Fruit fly (Drosophila melanogaster) whole organism, wandering third instar larva: ENCODE results near the gene CG13031.

ENCODE experiments used
- Abd-B ChIP-seq: fragments of >200 bp; optimal IDR thresholded peaks from 2 replicates; lab custom pipeline; 2017; ENCODE audit warnings: missing biosample characterization, missing genetic modification characterization
- CG32264 ChIP-seq: fragments of 200-800 bp; sonication (Bioruptor generic); optimal IDR thresholded peaks from 2 replicates; lab custom pipeline; 2016; ENCODE audit warnings: missing biosample characterization, missing genetic modification characterization
- CG9705 ChIP-seq: fragments of 200-800 bp; sonication (Bioruptor generic); optimal IDR thresholded peaks from 2 replicates; lab custom pipeline; 2018; ENCODE audit warnings: missing biosample characterization, mild to moderate bottlenecking, missing genetic modification characterization
- CrebA ChIP-seq: fragments of 200-800 bp; sonication (Bioruptor generic); optimal IDR thresholded peaks from 2 replicates; lab custom pipeline; 2016; ENCODE audit warnings: missing biosample characterization, mild to moderate bottlenecking, missing genetic modification characterization, borderline replicate concordance
- Dfd ChIP-seq: fragments of >200 bp; optimal IDR thresholded peaks from 2 replicates; lab custom pipeline; 2017; ENCODE audit warnings: missing biosample characterization, missing genetic modification characterization
- Dif ChIP-seq: fragments of 200-275, 200-300 bp; sonication (Bioruptor generic); optimal IDR thresholded peaks from 2 replicates; lab custom pipeline; 2018; ENCODE audit warnings: missing biosample characterization, missing genetic modification characterization; ENCODE audit not compliant: partially characterized antibody
- GATAd ChIP-seq: sonication (Bioruptor generic); optimal IDR thresholded peaks from 2 replicates; lab custom pipeline; 2016; ENCODE audit warnings: missing biosample characterization, missing genetic modification characterization
- HLH106 ChIP-seq: fragments of 200-800 bp; optimal IDR thresholded peaks from 3 replicates; lab custom pipeline; 2019; ENCODE audit warnings: missing biosample characterization, mild to moderate bottlenecking, missing genetic modification characterization, moderate library complexity
- Hnf4 ChIP-seq: fragments of 200-800 bp; sonication (Bioruptor generic); optimal IDR thresholded peaks from 2 replicates; lab custom pipeline; 2016; ENCODE audit warnings: missing biosample characterization, mild to moderate bottlenecking, missing genetic modification characterization
- Hr78 ChIP-seq: fragments of >200 bp; optimal IDR thresholded peaks from 2 replicates; lab custom pipeline; 2017; ENCODE audit warnings: missing biosample characterization, missing genetic modification characterization
- Hr83 ChIP-seq: fragments of 200-300 bp; sonication (Bioruptor generic); optimal IDR thresholded peaks from 2 replicates; lab custom pipeline; 2016; ENCODE audit warnings: missing biosample characterization, mild to moderate bottlenecking, missing genetic modification characterization, moderate library complexity; ENCODE audit not compliant: poor library complexity, severe bottlenecking
- Jra ChIP-seq: sonication (Bioruptor generic); optimal IDR thresholded peaks from 2 replicates; lab custom pipeline; 2016; ENCODE audit warnings: missing biosample characterization, missing genetic modification characterization
- Mio ChIP-seq: sonication (Bioruptor generic); optimal IDR thresholded peaks from 2 replicates; lab custom pipeline; 2016; ENCODE audit warnings: missing biosample characterization, missing genetic modification characterization
- Myc ChIP-seq: fragments of >200 bp; optimal IDR thresholded peaks from 2 replicates; lab custom pipeline; 2017
- N ChIP-seq: fragments of >200 bp; optimal IDR thresholded peaks from 2 replicates; lab custom pipeline; 2018; ENCODE audit warnings: missing biosample characterization, missing external identifiers, missing genetic modification characterization
- OdsH ChIP-seq: fragments of 200-800 bp; sonication (Bioruptor generic); optimal IDR thresholded peaks from 2 replicates; lab custom pipeline; 2016; ENCODE audit warnings: missing biosample characterization, mild to moderate bottlenecking, missing genetic modification characterization
- Rel ChIP-seq, 2 experiments: fragments of 200-800 bp; sonication (Bioruptor generic) in 1 of 2; optimal IDR thresholded peaks; 2 replicates in 1 of 2; 3 replicates in 1 of 2; lab custom pipeline; 2016 to 2019; ENCODE audit warnings: mild to moderate bottlenecking in 2 of 2, missing biosample characterization in 2 of 2, missing genetic modification characterization in 2 of 2, moderate library complexity in 1 of 2
- Sp1 ChIP-seq: fragments of 200-800 bp; sonication (Bioruptor generic); optimal IDR thresholded peaks from 3 replicates; lab custom pipeline; 2019; ENCODE audit warnings: missing biosample characterization, mild to moderate bottlenecking, missing genetic modification characterization, moderate library complexity
- Vsx2 ChIP-seq: fragments of 200-300, 225-300 bp; sonication (Bioruptor generic); optimal IDR thresholded peaks from 2 replicates; lab custom pipeline; 2018; ENCODE audit warnings: missing biosample characterization, missing genetic modification characterization; ENCODE audit not compliant: partially characterized antibody
- br ChIP-seq: fragments of 200-800 bp; sonication (Bioruptor generic); optimal IDR thresholded peaks from 2 replicates; lab custom pipeline; 2016; ENCODE audit warnings: missing biosample characterization, missing genetic modification characterization
- brk ChIP-seq: fragments of 200-800 bp; sonication (Bioruptor generic); optimal IDR thresholded peaks from 2 replicates; lab custom pipeline; 2016; ENCODE audit warnings: missing biosample characterization, mild to moderate bottlenecking, missing genetic modification characterization
- dl ChIP-seq, 2 experiments: fragments of 175-275, 200-275 bp in 1 of 2; fragments of 200-275 bp in 1 of 2; sonication (Bioruptor generic); optimal IDR thresholded peaks; lab custom pipeline; 2018; ENCODE audit warnings: mild to moderate bottlenecking in 2 of 2, missing biosample characterization in 2 of 2, missing genetic modification characterization in 2 of 2, moderate library complexity in 2 of 2; ENCODE audit not compliant: partially characterized antibody in 2 of 2, insufficient read depth in 1 of 2
- dmrt93B ChIP-seq: fragments of 200-800 bp; sonication (Bioruptor generic); optimal IDR thresholded peaks from 2 replicates; lab custom pipeline; 2018; ENCODE audit warnings: missing biosample characterization, mild to moderate bottlenecking, missing genetic modification characterization
- dsf ChIP-seq: sonication (Bioruptor generic); optimal IDR thresholded peaks from 2 replicates; lab custom pipeline; 2016; ENCODE audit warnings: missing biosample characterization, missing genetic modification characterization, borderline replicate concordance
- ey ChIP-seq: fragments of 200-800 bp; sonication (Bioruptor generic); optimal IDR thresholded peaks from 2 replicates; lab custom pipeline; 2016; ENCODE audit warnings: missing biosample characterization, missing genetic modification characterization
- foxo ChIP-seq, 2 experiments: fragments of 200-800 bp; sonication (Bioruptor generic); optimal IDR thresholded peaks; 2 replicates in 1 of 2; 3 replicates in 1 of 2; lab custom pipeline; 2016 to 2017; ENCODE audit warnings: missing biosample characterization in 2 of 2, missing genetic modification characterization in 2 of 2
- fru ChIP-seq: fragments of 200-800 bp; sonication (Bioruptor generic); optimal IDR thresholded peaks from 3 replicates; lab custom pipeline; 2016; ENCODE audit warnings: missing biosample characterization, mild to moderate bottlenecking, missing genetic modification characterization
- h ChIP-seq: fragments of 200-800 bp; sonication (Bioruptor generic); optimal IDR thresholded peaks from 3 replicates; lab custom pipeline; 2016; ENCODE audit warnings: missing biosample characterization, mild to moderate bottlenecking, missing genetic modification characterization
- jim ChIP-seq: fragments of 175-275, 200-325 bp; sonication (Bioruptor generic); optimal IDR thresholded peaks from 2 replicates; lab custom pipeline; 2016; ENCODE audit warnings: missing biosample characterization, mild to moderate bottlenecking, missing genetic modification characterization
- lola ChIP-seq: fragments of >200 bp; optimal IDR thresholded peaks from 2 replicates; lab custom pipeline; 2017; ENCODE audit warnings: missing biosample characterization, missing genetic modification characterization
- pan ChIP-seq: fragments of >200 bp; optimal IDR thresholded peaks from 2 replicates; lab custom pipeline; 2017
- psq ChIP-seq: fragments of 200-800 bp; sonication (Bioruptor generic); optimal IDR thresholded peaks from 3 replicates; lab custom pipeline; 2017; ENCODE audit warnings: missing biosample characterization, mild to moderate bottlenecking, missing genetic modification characterization, moderate library complexity
- rgr ChIP-seq: fragments of 200-800 bp; sonication (Bioruptor generic); optimal IDR thresholded peaks from 3 replicates; lab custom pipeline; 2016; ENCODE audit warnings: missing biosample characterization, mild to moderate bottlenecking, missing genetic modification characterization
- sage ChIP-seq: fragments of 200-800 bp; sonication (Bioruptor generic); optimal IDR thresholded peaks from 2 replicates; lab custom pipeline; 2016; ENCODE audit warnings: missing biosample characterization, mild to moderate bottlenecking, missing genetic modification characterization
- sv ChIP-seq: fragments of 200-800 bp; sonication (Bioruptor generic); optimal IDR thresholded peaks from 3 replicates; lab custom pipeline; 2016; ENCODE audit warnings: missing biosample characterization, missing genetic modification characterization
- tai ChIP-seq: sonication (Bioruptor generic); optimal IDR thresholded peaks from 2 replicates; lab custom pipeline; 2016; ENCODE audit warnings: missing biosample characterization, missing genetic modification characterization
- usp ChIP-seq: fragments of >200 bp; optimal IDR thresholded peaks from 2 replicates; lab custom pipeline; 2017; ENCODE audit warnings: missing biosample characterization, missing genetic modification characterization
- woc ChIP-seq: sonication (Bioruptor generic); optimal IDR thresholded peaks from 2 replicates; lab custom pipeline; 2016; ENCODE audit warnings: missing biosample characterization, mild to moderate bottlenecking, missing genetic modification characterization

The CG13031 gene

dm6 chr3L:16752402-16753096 is 27.9 kb downstream of the CG13031 start:
- TF ChIP-seq brk (no peak), foxo (GFP tag; optimal IDR thresholded peaks at IDR 0.05; lab: Kevin White, UChicago) (peak in 1 of 2 experiments; percentile 6), br (peak; percentile 3), fru (GFP tag; lab: Kevin White, UChicago) (peak; percentile 10), h (GFP tag; lab: Kevin White, UChicago) (peak; percentile 9), lola (GFP tag; lab: Kevin White, UChicago) (no peak)
- TF ChIP-seq, all 38 proteins: peak for 4

- TF ChIP-seq Dfd (GFP tag; lab: Kevin White, UChicago) = no peak
- no peak for TF ChIP-seq HLH106 (tag; lab: Kevin White, UChicago)
- TF ChIP-seq Myc = no peak
- no peak for TF ChIP-seq Rel (GFP tag; optimal IDR thresholded peaks at IDR 0.05; lab: Kevin White, UChicago)
- TF ChIP-seq Rel (tag; optimal IDR thresholded peaks at IDR 0.05; lab: Kevin White, UChicago) = no peak
- TF ChIP-seq GATAd (GFP tag; lab: Kevin White, UChicago) = no peak
- TF ChIP-seq lola (GFP tag; lab: Kevin White, UChicago) = no peak
- TF ChIP-seq Hr83 (GFP tag; lab: Kevin White, UChicago) = no peak
- TF ChIP-seq tai (GFP tag; lab: Kevin White, UChicago) = no peak
- TF ChIP-seq psq (GFP tag; lab: Kevin White, UChicago) = no peak
- TF ChIP-seq N (GFP tag; lab: Kevin White, UChicago) = no peak
Measured at dm6 chr3L:16755189-16755588, 30.5 kb downstream of the CG13031 start, which contains the start of gene CG42852. TSS of gene CG42852 (plus strand) at chr3L:16755489.

- TF ChIP-seq HLH106 (tag; lab: Kevin White, UChicago) (peak; percentile 71), lola (GFP tag; lab: Kevin White, UChicago) (no peak), Mio (GFP tag; lab: Kevin White, UChicago) (no peak), OdsH (GFP tag; lab: Kevin White, UChicago) (peak; percentile 42), tai (GFP tag; lab: Kevin White, UChicago) (no peak), CG9705 (peak; percentile 58), sv (GFP tag; lab: Kevin White, UChicago) (no peak), pan (lab: Kevin White, UChicago) (no peak), brk (no peak), GATAd (GFP tag; lab: Kevin White, UChicago) (no peak), woc (GFP tag; lab: Kevin White, UChicago) (peak; percentile 67), Hnf4 (GFP tag; lab: Kevin White, UChicago) (peak; percentile 53), Vsx2 (GFP tag; lab: Kevin White, UChicago) (no peak), foxo (GFP tag; optimal IDR thresholded peaks at IDR 0.05; lab: Kevin White, UChicago) (peak in 1 of 2 experiments; percentile 65), sage (GFP tag; lab: Kevin White, UChicago) (peak; percentile 34), Sp1 (GFP tag; lab: Kevin White, UChicago) (peak; percentile 44), Myc (no peak), dl (GFP tag; optimal IDR thresholded peaks at IDR 0.05; lab: Kevin White, UChicago; ENCODE audit: insufficient read depth in 1 of 2, partially characterized antibody in 2 of 2) (no peak), fru (GFP tag; lab: Kevin White, UChicago) (peak; percentile 66), psq (GFP tag; lab: Kevin White, UChicago) (peak; percentile 23), N (GFP tag; lab: Kevin White, UChicago) (no peak), usp (GFP tag; lab: Kevin White, UChicago) (no peak), ey (GFP tag; lab: Kevin White, UChicago) (peak; percentile 50), br (peak; percentile 67), Dfd (GFP tag; lab: Kevin White, UChicago) (no peak), Jra (peak; percentile 2), Abd-B (no peak), CrebA (GFP tag; lab: Kevin White, UChicago) (no peak), rgr (GFP tag; lab: Kevin White, UChicago) (peak; percentile 55), Hr83 (GFP tag; lab: Kevin White, UChicago) (no peak), jim (GFP tag; lab: Kevin White, UChicago) (no peak), Hr78 (GFP tag; lab: Kevin White, UChicago) (no peak), h (GFP tag; lab: Kevin White, UChicago) (peak; percentile 83), dmrt93B (GFP tag; lab: Kevin White, UChicago) (peak; percentile 36), dsf (GFP tag; lab: Kevin White, UChicago) (no peak), CG32264 (GFP tag; lab: Kevin White, UChicago) (peak; percentile 41), Dif (GFP tag; lab: Kevin White, UChicago) (no peak), Rel (GFP tag; optimal IDR thresholded peaks at IDR 0.05; lab: Kevin White, UChicago) (no peak), Rel (tag; optimal IDR thresholded peaks at IDR 0.05; lab: Kevin White, UChicago) (peak; percentile 4)
Measured at dm6 chr3L:16758504-16759109, 33.9 kb downstream of the CG13031 start.
